Worm (Caenorhabditis elegans) whole organism, L4 larva: Measurements from ENCODE around the gene far-4.

Experiments used
- F44E2.7 ChIP-seq: fragments of 200-800 bp; sonication (Bioruptor generic); IDR thresholded peaks from 2 replicates; pipeline ENCODE4 v2.1.2; 2022; ENCODE audit warnings: missing genetic modification characterization, missing compliant biosample characterization
- F49E8.2 ChIP-seq: sonication (generic microtip); optimal IDR thresholded peaks from 2 replicates; lab custom pipeline; 2016; ENCODE audit warnings: missing compliant biosample characterization, mild to moderate bottlenecking, missing genetic modification characterization, borderline replicate concordance
- Y75B8A.6 ChIP-seq: fragments of 200-800 bp; sonication (Bioruptor generic); IDR thresholded peaks from 2 replicates; pipeline ENCODE4 v1.3.6; 2022; ENCODE audit warnings: missing genetic modification reagents, missing genetic modification characterization, missing compliant biosample characterization
- ceh-32 ChIP-seq: sonication (generic microtip); optimal IDR thresholded peaks from 2 replicates; lab custom pipeline; 2016; ENCODE audit warnings: mild to moderate bottlenecking, missing genetic modification characterization, missing compliant biosample characterization; ENCODE audit not compliant: poor library complexity
- ctbp-1 ChIP-seq: fragments of 200-800 bp; sonication (Bioruptor generic); IDR thresholded peaks from 2 replicates; pipeline ENCODE4 v1.3.6; 2022; ENCODE audit warnings: missing genetic modification reagents, missing genetic modification characterization, missing compliant biosample characterization
- nhr-111 ChIP-seq: fragments of 200-800 bp; sonication (Bioruptor generic); optimal IDR thresholded peaks from 2 replicates; lab custom pipeline; 2018; ENCODE audit warnings: mild to moderate bottlenecking, missing genetic modification characterization, missing compliant biosample characterization

DNA sequence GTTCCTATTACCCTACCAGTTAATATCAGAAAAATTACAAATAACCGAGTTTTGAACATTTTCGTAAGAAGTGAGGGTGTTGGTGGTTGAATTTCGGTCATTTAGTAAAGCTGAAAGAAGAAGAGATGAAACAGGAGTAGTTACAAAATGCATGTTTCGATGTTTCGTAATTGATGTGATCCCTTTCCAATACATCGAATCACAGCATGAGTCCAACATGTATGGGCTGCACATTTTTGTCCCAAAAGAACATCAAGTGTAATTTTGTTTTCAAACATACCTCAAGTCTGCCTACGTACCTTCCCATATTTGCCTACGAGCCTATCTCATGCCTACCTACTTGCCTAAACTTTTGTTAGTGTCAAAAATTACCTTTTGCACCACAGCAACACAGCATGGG lies 37.0 kb upstream of the far-4 start, which contains the start of gene W07G4.2:
- no peak for TF ChIP-seq F49E8.2 (tag; lab: Kevin White, UChicago)
- TF ChIP-seq Y75B8A.6 (GFP tag; lab: Robert Waterston, UW) = no peak
- TF ChIP-seq nhr-111 (GFP tag; lab: Kevin White, UChicago) = no peak
- no peak for TF ChIP-seq ceh-32 (tag; lab: Kevin White, UChicago)
- TF ChIP-seq F44E2.7 (GFP tag; lab: Robert Waterston, UW) = no peak
- TF ChIP-seq ctbp-1 (GFP tag; lab: Robert Waterston, UW) = no peak
